Fruit fly (Drosophila melanogaster): ENCODE data around the gene Cog4.

Gene Cog4

DNA sequence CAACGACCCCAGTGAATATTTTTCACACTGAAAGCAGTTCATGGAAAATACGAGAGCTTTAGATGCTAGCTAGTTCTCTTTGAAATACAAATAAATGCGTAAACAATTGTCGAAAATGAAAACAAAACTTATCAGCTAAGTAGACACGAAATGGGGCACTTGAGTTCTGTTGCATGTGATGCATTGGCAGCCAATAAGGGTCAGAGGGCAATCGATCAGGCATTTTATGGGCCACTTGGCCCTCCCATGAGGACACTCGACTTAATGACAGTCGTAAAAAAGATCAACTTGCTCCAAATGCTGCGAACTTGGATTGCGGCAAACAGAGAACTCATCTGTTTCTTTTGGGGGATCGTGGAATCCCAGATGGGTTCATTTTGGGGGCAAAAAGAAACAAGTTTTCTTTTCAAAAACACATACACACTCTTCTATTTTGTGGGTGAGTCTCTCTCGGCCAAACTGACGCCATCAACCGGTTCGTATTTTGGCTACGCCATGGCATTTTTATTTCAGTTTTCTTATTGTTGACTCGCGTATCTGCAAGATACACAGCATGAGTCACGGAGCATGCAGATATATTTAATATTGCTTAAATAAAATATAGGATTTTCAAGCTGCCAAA lies 15.0 kb upstream of the Cog4 start:
- peak; percentile 52 for TF ChIP-seq svp (GFP tag)
- TF ChIP-seq CG8119 (GFP tag; IDR thresholded peaks at IDR 0.05): peak; percentile 17; the same call in 1 of the 3 replicates
- no peak for TF ChIP-seq Lpt (GFP tag; optimal IDR thresholded peaks at IDR 0.05)
- no peak for TF ChIP-seq dsx (GFP tag; optimal IDR thresholded peaks at IDR 0.05; ENCODE audit: poor library complexity, severe bottlenecking)
- TF ChIP-seq CG1621 (tag; optimal IDR thresholded peaks at IDR 0.05): no peak

DNA sequence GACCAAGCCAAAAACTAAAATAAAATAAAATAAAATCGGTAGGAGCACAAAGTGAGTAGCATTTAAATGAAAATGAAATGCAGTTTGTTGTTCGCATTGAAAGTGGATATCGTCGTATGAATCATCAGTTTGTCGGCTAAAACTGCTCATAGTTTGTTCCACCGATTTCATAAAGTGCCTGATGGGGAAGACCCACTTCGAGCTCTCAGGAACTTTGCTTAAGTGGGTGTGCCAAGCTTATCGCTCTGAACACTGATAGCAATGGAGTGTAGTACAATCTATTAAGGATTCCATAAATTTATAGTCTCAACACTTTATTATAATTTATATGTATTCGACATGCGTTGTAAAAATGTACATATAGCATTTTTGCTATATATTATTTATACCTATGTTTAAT lies 14.4 kb upstream of the Cog4 start:
- TF ChIP-seq Blimp-1 (GFP tag; optimal IDR thresholded peaks at IDR 0.05): no peak
- peak; percentile 53 for TF ChIP-seq Eip78C (GFP tag)

DNA sequence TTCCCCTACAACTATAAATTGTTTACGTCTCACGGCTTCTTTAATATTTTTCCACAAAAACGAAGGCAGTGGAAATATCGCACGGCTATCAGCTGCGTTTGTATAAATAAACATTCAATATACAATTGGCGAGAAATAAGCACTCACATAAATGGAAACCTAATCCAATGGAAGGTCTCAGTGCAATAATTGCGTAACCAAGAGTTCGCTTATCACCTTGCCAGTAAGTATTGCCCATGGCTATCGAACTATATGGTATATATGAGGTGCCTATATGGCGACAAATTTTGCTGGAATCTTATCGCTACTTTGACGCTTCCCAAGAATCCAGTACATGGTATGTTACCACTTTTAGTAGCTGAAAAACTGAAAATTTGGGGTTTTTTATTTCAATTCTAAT lies 13.8 kb upstream of the Cog4 start:
- TF ChIP-seq Hr4 (GFP tag; optimal IDR thresholded peaks at IDR 0.05) (no peak), CG6808 (GFP tag; optimal IDR thresholded peaks at IDR 0.05) (peak; percentile 5), vri (GFP tag; optimal IDR thresholded peaks at IDR 0.05) (peak; percentile 80)

DNA sequence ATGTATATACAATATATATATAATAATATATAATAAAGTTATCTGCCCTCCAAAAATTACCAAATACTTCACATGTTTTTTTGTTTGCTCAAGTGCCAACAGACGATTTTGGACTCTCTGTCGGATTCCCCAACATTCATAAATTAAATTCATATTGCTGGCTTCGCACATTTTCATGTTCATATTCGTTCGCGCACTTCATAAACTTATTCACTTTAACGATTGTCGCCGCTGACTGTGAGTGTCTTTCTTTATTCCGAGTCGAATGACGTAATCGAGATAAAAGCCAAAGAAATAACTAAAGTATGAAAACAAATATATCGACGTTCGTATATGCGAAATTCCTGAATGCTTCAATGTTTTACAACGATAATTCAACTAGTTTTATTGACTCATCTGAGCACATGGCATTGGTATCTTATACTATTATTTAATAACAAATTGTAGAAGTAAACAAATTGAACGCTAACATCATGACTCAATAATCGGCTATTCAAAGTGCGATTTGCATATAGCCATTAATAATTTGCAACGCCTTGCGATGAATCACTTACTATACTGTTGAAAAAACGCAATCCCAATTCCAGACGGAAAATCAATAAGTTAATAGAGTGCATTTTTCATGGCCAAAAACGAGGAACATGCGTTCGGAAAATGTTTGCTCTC lies 12.0 kb upstream of the Cog4 start:
- TF ChIP-seq vri (GFP tag; optimal IDR thresholded peaks at IDR 0.05) (peak; percentile 87), cyc (GFP tag; optimal IDR thresholded peaks at IDR 0.05) (no peak), fkh (GFP tag; optimal IDR thresholded peaks at IDR 0.05) (peak; percentile 51)

DNA sequence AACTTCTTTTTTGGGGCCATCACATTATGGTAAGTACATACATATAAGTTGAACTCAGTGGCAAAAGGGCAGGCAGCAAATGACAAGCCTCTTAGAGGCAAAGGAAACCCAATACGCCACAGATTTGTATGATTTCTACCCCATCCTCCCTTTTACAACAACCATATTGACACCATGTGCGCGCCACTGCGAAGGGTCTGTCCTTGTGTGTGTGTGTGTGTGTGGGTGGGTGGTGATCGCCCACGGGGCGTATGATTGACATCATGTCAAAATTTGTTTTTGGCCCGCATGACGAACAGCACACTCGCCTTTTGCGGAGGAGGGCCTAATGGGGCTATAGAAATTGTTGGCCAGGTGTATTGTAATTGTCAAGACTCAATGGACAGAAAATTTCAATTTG lies 11.2 kb upstream of the Cog4 start:
- TF ChIP-seq CG4318 (GFP tag; optimal IDR thresholded peaks at IDR 0.05): no peak
- TF ChIP-seq OdsH (GFP tag; optimal IDR thresholded peaks at IDR 0.05): no peak
- peak; percentile 42 for TF ChIP-seq svp (GFP tag)
- TF ChIP-seq Sox14 (GFP tag; optimal IDR thresholded peaks at IDR 0.05): no peak
- TF ChIP-seq CG11762 (GFP tag; optimal IDR thresholded peaks at IDR 0.05; ENCODE audit: insufficient read depth): no peak
- TF ChIP-seq fkh (GFP tag; optimal IDR thresholded peaks at IDR 0.05): peak; percentile 46

DNA sequence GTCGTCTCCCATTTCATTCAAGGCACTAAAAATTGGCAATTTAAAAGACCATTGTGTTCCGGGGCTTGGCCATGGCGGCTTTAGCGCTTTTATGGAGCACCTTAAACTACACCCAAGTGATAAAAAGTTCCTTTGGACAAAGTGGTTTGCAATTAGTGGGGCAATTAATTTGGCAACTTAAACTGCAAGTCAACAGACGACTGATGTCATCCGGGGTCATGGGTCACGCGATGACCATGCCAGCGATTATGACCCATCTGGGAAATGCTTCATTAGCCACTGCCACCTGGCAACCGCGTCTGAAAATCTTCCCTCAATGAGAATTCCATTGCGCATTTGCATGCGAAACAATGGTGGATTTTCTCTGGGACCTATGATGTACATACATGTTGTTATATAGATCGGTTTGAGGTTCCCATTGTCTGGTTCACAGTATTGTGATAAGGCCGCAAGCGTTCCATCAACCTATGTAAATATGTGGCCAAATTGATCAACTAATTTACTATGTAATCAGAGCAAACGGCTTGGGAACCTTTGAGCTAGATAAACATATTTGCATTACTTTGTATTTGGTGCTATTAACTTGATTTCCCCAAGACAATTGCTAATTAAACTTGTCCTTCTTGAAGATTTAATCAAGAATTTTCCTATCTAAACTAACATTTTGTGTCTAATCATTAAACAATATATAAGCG lies 8.8 kb upstream of the Cog4 start:
- TF ChIP-seq Sox14 (GFP tag; optimal IDR thresholded peaks at IDR 0.05): no peak
- no peak for TF ChIP-seq CG8632 (GFP tag; optimal IDR thresholded peaks at IDR 0.05)
- peak; percentile 80 for TF ChIP-seq svp (GFP tag)
- TF ChIP-seq fkh (GFP tag; optimal IDR thresholded peaks at IDR 0.05): peak; percentile 68

DNA sequence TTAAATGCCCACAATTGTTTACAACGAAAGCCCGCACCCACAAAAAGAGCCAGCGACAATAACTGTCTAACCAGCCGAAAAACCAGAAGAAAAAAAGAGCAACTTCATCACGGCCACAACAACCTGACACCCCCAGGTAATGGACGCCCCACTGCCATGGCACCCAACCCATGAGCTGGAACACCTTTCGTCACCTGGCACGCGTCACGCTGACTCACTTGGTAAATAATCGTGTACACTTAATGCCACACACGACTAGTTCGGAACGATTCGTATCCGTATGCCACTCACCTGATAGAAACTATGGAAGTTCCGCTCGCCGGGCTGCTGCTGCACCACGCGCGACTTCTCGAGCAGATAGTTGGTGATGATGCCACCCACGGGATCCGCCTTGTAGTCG lies 7.9 kb upstream of the Cog4 start:
- TF ChIP-seq fkh (GFP tag; optimal IDR thresholded peaks at IDR 0.05) (peak; percentile 51), CG31627 (GFP tag; optimal IDR thresholded peaks at IDR 0.05) (no peak)

DNA sequence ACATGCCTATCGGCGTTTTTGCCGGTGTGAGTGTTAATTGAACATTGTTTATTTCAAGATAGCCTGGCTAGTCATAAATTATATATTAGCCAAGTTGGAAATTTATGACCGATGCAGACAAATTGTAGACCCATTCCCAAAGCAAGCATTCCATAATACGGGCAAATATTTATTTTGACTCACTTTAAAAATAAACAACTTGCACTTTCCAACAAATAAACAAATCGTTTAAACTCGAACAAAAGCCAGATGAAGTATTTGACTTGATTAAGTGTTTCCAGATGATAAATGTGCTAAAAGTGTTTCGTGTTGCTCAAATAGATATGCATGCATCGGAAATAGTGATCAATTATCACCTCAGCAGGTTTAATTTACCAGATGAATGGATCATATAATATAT lies 7.1 kb upstream of the Cog4 start:
- TF ChIP-seq CG32006 (GFP tag; optimal IDR thresholded peaks at IDR 0.05): no peak
- TF ChIP-seq fkh (GFP tag; optimal IDR thresholded peaks at IDR 0.05): peak; percentile 57

DNA sequence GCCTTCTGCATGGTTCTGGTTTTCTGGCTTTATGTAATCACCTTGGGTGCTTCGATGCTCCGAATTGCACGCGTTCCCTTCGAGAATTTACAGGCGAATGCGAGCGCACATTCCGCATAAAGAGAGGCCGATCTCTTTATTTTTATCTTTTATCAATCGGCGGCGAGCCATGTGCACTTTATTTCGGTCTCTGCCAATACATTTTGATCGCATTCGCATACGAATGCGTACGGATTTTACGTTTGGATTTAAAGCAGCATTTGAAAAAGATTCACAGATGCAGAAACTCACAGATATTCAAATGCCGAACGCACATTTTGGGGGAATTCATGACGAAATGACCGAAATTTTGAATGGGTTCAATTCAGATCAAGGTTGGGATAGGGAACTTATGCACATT lies 2.9 kb upstream of the Cog4 start, which contains the start of gene CG13144:
CG13144 (minus strand) TSS at position 101 of the 400 bp plus-strand sequence.
- TF ChIP-seq Smox (GFP tag; optimal IDR thresholded peaks at IDR 0.05) (no peak), vri (GFP tag; optimal IDR thresholded peaks at IDR 0.05) (no peak), Sox102F (GFP tag; optimal IDR thresholded peaks at IDR 0.05) (no peak), CG32006 (GFP tag; optimal IDR thresholded peaks at IDR 0.05) (no peak), Eip78C (GFP tag) (no peak), CG1621 (tag; optimal IDR thresholded peaks at IDR 0.05) (no peak), lz (GFP tag; optimal IDR thresholded peaks at IDR 0.05) (no peak), topi (GFP tag; optimal IDR thresholded peaks at IDR 0.05) (no peak), svp (GFP tag) (no peak), Hr38 (GFP tag; optimal IDR thresholded peaks at IDR 0.05) (no peak), Hr39 (GFP tag; optimal IDR thresholded peaks at IDR 0.05) (no peak)

All from whole organism, prepupa.